Worm (Caenorhabditis elegans): ENCODE data around the gene F49C12.15.
A peak's percentile ranks its signal among the peaks of the same experiment; 100 is the strongest.

Gene F49C12.15

ce11 chrIV:9343102-9343599 lies 18.9 kb downstream of the F49C12.15 start, which contains the start of gene pigc-1:
Gene pigc-1, minus strand, starts transcription at chrIV:9343152.
- TF ChIP-seq pha-4 (tag; optimal IDR thresholded peaks at IDR 0.05) (no peak), cnd-1 (tag; optimal IDR thresholded peaks at IDR 0.05) (no peak), ceh-43 (GFP tag; optimal IDR thresholded peaks at IDR 0.05) (no peak), ces-1 (GFP tag; optimal IDR thresholded peaks at IDR 0.05) (no peak), nhr-12 (tag; optimal IDR thresholded peaks at IDR 0.05) (no peak), lin-32 (GFP tag; optimal IDR thresholded peaks at IDR 0.05) (no peak), mls-2 (tag; optimal IDR thresholded peaks at IDR 0.05) (no peak), lin-13 (tag; optimal IDR thresholded peaks at IDR 0.05) (no peak), ceh-83 (GFP tag; optimal IDR thresholded peaks at IDR 0.05) (no peak), hlh-1 (tag; optimal IDR thresholded peaks at IDR 0.05) (no peak), nhr-28 (tag; optimal IDR thresholded peaks at IDR 0.05) (no peak), unc-39 (tag; optimal IDR thresholded peaks at IDR 0.05) (no peak), lsy-2 (tag; optimal IDR thresholded peaks at IDR 0.05) (no peak), sem-2 (GFP tag; optimal IDR thresholded peaks at IDR 0.05) (no peak), nhr-76 (tag; optimal IDR thresholded peaks at IDR 0.05) (no peak), ceh-39 (tag; optimal IDR thresholded peaks at IDR 0.05) (no peak)

ce11 chrIV:9353728-9354127 lies 29.5 kb downstream of the F49C12.15 start:
- TF ChIP-seq nhr-76 (tag; optimal IDR thresholded peaks at IDR 0.05), result no peak
- no peak for TF ChIP-seq bed-3 (GFP tag; optimal IDR thresholded peaks at IDR 0.05)
- TF ChIP-seq lsy-2 (tag; optimal IDR thresholded peaks at IDR 0.05), result no peak
- no peak for TF ChIP-seq ztf-11 (tag; optimal IDR thresholded peaks at IDR 0.05)
- TF ChIP-seq mab-5 (tag; optimal IDR thresholded peaks at IDR 0.05), result no peak
- no peak for TF ChIP-seq M03D4.4 (tag; optimal IDR thresholded peaks at IDR 0.05)
- TF ChIP-seq hlh-1 (tag; optimal IDR thresholded peaks at IDR 0.05), result no peak
- no peak for TF ChIP-seq nhr-2 (tag; optimal IDR thresholded peaks at IDR 0.05)
- TF ChIP-seq ceh-83 (GFP tag; optimal IDR thresholded peaks at IDR 0.05), result no peak
- no peak for TF ChIP-seq snpc-4 (tag; optimal IDR thresholded peaks at IDR 0.05)
- TF ChIP-seq zip-8 (tag; optimal IDR thresholded peaks at IDR 0.05), result no peak

- TF ChIP-seq lsy-2 (tag; optimal IDR thresholded peaks at IDR 0.05), result peak; percentile 71
- TF ChIP-seq nhr-28 (tag; optimal IDR thresholded peaks at IDR 0.05), result no peak
Measured at ce11 chrIV:9366411-9366810, 42.2 kb downstream of the F49C12.15 start, which contains the start of gene pezo-1. Gene pezo-1, minus strand, starts transcription at chrIV:9366511.

- TF ChIP-seq mab-5 (tag; optimal IDR thresholded peaks at IDR 0.05) (no peak), ceh-83 (GFP tag; optimal IDR thresholded peaks at IDR 0.05) (no peak), lsy-2 (tag; optimal IDR thresholded peaks at IDR 0.05) (no peak), ham-2 (GFP tag; optimal IDR thresholded peaks at IDR 0.05) (no peak), nhr-2 (tag; optimal IDR thresholded peaks at IDR 0.05) (no peak), sem-2 (GFP tag; optimal IDR thresholded peaks at IDR 0.05) (no peak), hlh-1 (tag; optimal IDR thresholded peaks at IDR 0.05) (peak; percentile 29), unc-39 (tag; optimal IDR thresholded peaks at IDR 0.05) (no peak), pha-4 (tag; optimal IDR thresholded peaks at IDR 0.05) (peak; percentile 55), ceh-43 (GFP tag; optimal IDR thresholded peaks at IDR 0.05) (no peak), drap-1 (GFP tag; optimal IDR thresholded peaks at IDR 0.05) (no peak), flh-1 (GFP tag; optimal IDR thresholded peaks at IDR 0.05) (no peak), ces-1 (GFP tag; optimal IDR thresholded peaks at IDR 0.05) (peak; percentile 2), nhr-28 (tag; optimal IDR thresholded peaks at IDR 0.05) (no peak), zip-8 (tag; optimal IDR thresholded peaks at IDR 0.05) (no peak), bed-3 (GFP tag; optimal IDR thresholded peaks at IDR 0.05) (no peak), lin-32 (GFP tag; optimal IDR thresholded peaks at IDR 0.05) (no peak), sptf-1 (tag; optimal IDR thresholded peaks at IDR 0.05) (no peak), unc-62 (GFP tag; optimal IDR thresholded peaks at IDR 0.05) (no peak), cnd-1 (tag; optimal IDR thresholded peaks at IDR 0.05) (no peak), M03D4.4 (tag; optimal IDR thresholded peaks at IDR 0.05) (no peak), mls-2 (tag; optimal IDR thresholded peaks at IDR 0.05) (no peak), nhr-12 (tag; optimal IDR thresholded peaks at IDR 0.05) (no peak), nhr-237 (tag; optimal IDR thresholded peaks at IDR 0.05) (no peak), ztf-11 (tag; optimal IDR thresholded peaks at IDR 0.05) (no peak)
Measured at ce11 chrIV:9367852-9368627, 43.8 kb downstream of the F49C12.15 start.

ce11 chrIV:9371126-9371525 lies 46.9 kb downstream of the F49C12.15 start, which contains the start of gene fbxc-58:
Gene fbxc-58, plus strand, starts transcription at chrIV:9371508.
- peak; percentile 53 for TF ChIP-seq ces-1 (GFP tag; optimal IDR thresholded peaks at IDR 0.05)
- no peak for TF ChIP-seq unc-120 (tag; optimal IDR thresholded peaks at IDR 0.05; ENCODE audit: poor library complexity, severe bottlenecking)
